Worm (Caenorhabditis elegans) whole organism, late embryonic: Measurements from ENCODE around the gene mboa-6.

ENCODE experiments used
- C38D4.7 ChIP-seq: fragments of 200-800 bp; sonication (Bioruptor generic); optimal IDR thresholded peaks from 2 replicates; lab custom pipeline; 2018; ENCODE audit warnings: mild to moderate bottlenecking, missing genetic modification characterization, moderate library complexity, missing compliant biosample characterization
- K09A11.1 ChIP-seq: sonication (generic microtip); optimal IDR thresholded peaks from 2 replicates; lab custom pipeline; 2017; ENCODE audit warnings: antibody characterized with exemption, mild to moderate bottlenecking, missing genetic modification characterization, missing compliant biosample characterization; ENCODE audit not compliant: insufficient read depth
- ceh-14 ChIP-seq: sonication (generic microtip); optimal IDR thresholded peaks from 2 replicates; lab custom pipeline; 2016; ENCODE audit warnings: missing genotype, missing genetic modification characterization, missing compliant biosample characterization
- ceh-18 ChIP-seq: sonication (generic microtip); optimal IDR thresholded peaks from 2 replicates; lab custom pipeline; 2016; ENCODE audit warnings: missing genetic modification characterization, missing compliant biosample characterization
- ceh-22 ChIP-seq: sonication (generic microtip); optimal IDR thresholded peaks from 2 replicates; lab custom pipeline; 2017; ENCODE audit warnings: missing biosample characterization, missing genetic modification characterization
- ceh-24 ChIP-seq: sonication (generic microtip); optimal IDR thresholded peaks from 2 replicates; lab custom pipeline; 2016; ENCODE audit warnings: mild to moderate bottlenecking, missing genetic modification characterization, missing compliant biosample characterization
- ceh-31 ChIP-seq: sonication (generic microtip); optimal IDR thresholded peaks from 2 replicates; lab custom pipeline; 2016; ENCODE audit warnings: missing genetic modification characterization, missing compliant biosample characterization
- ceh-34 ChIP-seq: sonication (generic microtip); optimal IDR thresholded peaks from 2 replicates; lab custom pipeline; 2016; ENCODE audit warnings: mild to moderate bottlenecking, missing genetic modification characterization, missing compliant biosample characterization
- ceh-45 ChIP-seq: fragments of 200-800 bp; sonication (Bioruptor generic); IDR thresholded peaks from 2 replicates; pipeline ENCODE4 v1.3.6; 2022; ENCODE audit warnings: missing genetic modification reagents, missing genetic modification characterization, missing compliant biosample characterization
- ceh-48 ChIP-seq: sonication (generic microtip); optimal IDR thresholded peaks from 2 replicates; lab custom pipeline; 2016; ENCODE audit warnings: missing genetic modification characterization, inconsistent platforms, missing compliant biosample characterization
- dve-1 ChIP-seq: sonication (generic microtip); optimal IDR thresholded peaks from 2 replicates; lab custom pipeline; 2017; ENCODE audit warnings: antibody characterized with exemption, mild to moderate bottlenecking, missing genetic modification characterization, missing compliant biosample characterization
- elt-2 ChIP-seq: sonication (generic microtip); optimal IDR thresholded peaks from 2 replicates; lab custom pipeline; 2016; ENCODE audit warnings: missing genetic modification reagents, missing genetic modification characterization, missing compliant biosample characterization
- ets-4 ChIP-seq: sonication (generic microtip); optimal IDR thresholded peaks from 2 replicates; lab custom pipeline; 2016; ENCODE audit warnings: missing genetic modification characterization, missing compliant biosample characterization
- eyg-1 ChIP-seq: sonication (generic microtip); optimal IDR thresholded peaks from 2 replicates; lab custom pipeline; 2016; ENCODE audit warnings: missing genotype, missing genetic modification characterization, missing compliant biosample characterization
- hlh-13 ChIP-seq: fragments of 200-800 bp; sonication (Bioruptor generic); optimal IDR thresholded peaks from 2 replicates; lab custom pipeline; 2018; ENCODE audit warnings: mild to moderate bottlenecking, missing genetic modification characterization, missing compliant biosample characterization
- hlh-15 ChIP-seq: sonication (generic microtip); optimal IDR thresholded peaks from 2 replicates; lab custom pipeline; 2016; ENCODE audit warnings: missing genetic modification characterization, missing compliant biosample characterization
- hlh-30 ChIP-seq: sonication (generic microtip); optimal IDR thresholded peaks from 2 replicates; lab custom pipeline; 2017; ENCODE audit warnings: antibody characterized with exemption, missing genetic modification characterization, missing compliant biosample characterization; ENCODE audit not compliant: insufficient read depth
- hlh-6 ChIP-seq: sonication (generic microtip); optimal IDR thresholded peaks from 2 replicates; lab custom pipeline; 2016; ENCODE audit warnings: missing genotype, missing genetic modification characterization, missing compliant biosample characterization
- nfya-1 ChIP-seq: sonication (generic microtip); optimal IDR thresholded peaks from 2 replicates; lab custom pipeline; 2017; ENCODE audit warnings: missing genetic modification characterization, mild to moderate bottlenecking, missing compliant biosample characterization, antibody characterized with exemption, moderate library complexity
- nhr-232 ChIP-seq: sonication (generic microtip); optimal IDR thresholded peaks from 2 replicates; lab custom pipeline; 2016; ENCODE audit warnings: missing genetic modification characterization, missing compliant biosample characterization
- npax-4 ChIP-seq: sonication (generic microtip); optimal IDR thresholded peaks from 2 replicates; lab custom pipeline; 2016; ENCODE audit warnings: missing genetic modification characterization, missing compliant biosample characterization
- odd-2 ChIP-seq: sonication (generic microtip); optimal IDR thresholded peaks from 2 replicates; lab custom pipeline; 2017; ENCODE audit warnings: antibody characterized with exemption, mild to moderate bottlenecking, missing genetic modification characterization, missing compliant biosample characterization
- pat-9 ChIP-seq: fragments of 200-800 bp; sonication (Bioruptor generic); optimal IDR thresholded peaks from 2 replicates; lab custom pipeline; 2018; ENCODE audit warnings: mild to moderate bottlenecking, missing genetic modification characterization, moderate library complexity, missing compliant biosample characterization
- pax-1 ChIP-seq: fragments of 150-350 bp; optimal IDR thresholded peaks from 2 replicates; lab custom pipeline; 2014; ENCODE audit warnings: missing biosample characterization, missing genetic modification characterization
- pha-4 ChIP-seq: fragments of 150-350 bp; optimal IDR thresholded peaks from 2 replicates; lab custom pipeline; 2018; ENCODE audit warnings: missing biosample characterization, missing genetic modification reagents, missing genetic modification characterization
- pros-1 ChIP-seq: fragments of 150-350 bp; optimal IDR thresholded peaks from 2 replicates; lab custom pipeline; 2014; ENCODE audit warnings: missing biosample characterization, missing genetic modification reagents, missing genetic modification characterization
- ref-2 ChIP-seq: sonication (generic microtip); optimal IDR thresholded peaks from 2 replicates; lab custom pipeline; 2016; ENCODE audit warnings: missing genetic modification characterization, missing compliant biosample characterization
- rnt-1 ChIP-seq: sonication (generic microtip); optimal IDR thresholded peaks from 2 replicates; lab custom pipeline; 2016; ENCODE audit warnings: missing genetic modification characterization, missing compliant biosample characterization
- sox-4 ChIP-seq: sonication (generic microtip); optimal IDR thresholded peaks from 2 replicates; lab custom pipeline; 2017; ENCODE audit warnings: mild to moderate bottlenecking, missing genetic modification characterization, inconsistent platforms, missing compliant biosample characterization
- syd-9 ChIP-seq: sonication (generic microtip); optimal IDR thresholded peaks from 2 replicates; lab custom pipeline; 2016; ENCODE audit warnings: mild to moderate bottlenecking, missing genetic modification characterization, moderate library complexity, missing compliant biosample characterization
- tbx-2 ChIP-seq: sonication (generic microtip); optimal IDR thresholded peaks from 2 replicates; lab custom pipeline; 2016; ENCODE audit warnings: missing genetic modification characterization, missing compliant biosample characterization
- unc-42 ChIP-seq: sonication (generic microtip); optimal IDR thresholded peaks from 2 replicates; lab custom pipeline; 2016; ENCODE audit warnings: missing genotype, missing genetic modification characterization, missing compliant biosample characterization
- ztf-16 ChIP-seq: sonication (generic microtip); optimal IDR thresholded peaks from 2 replicates; lab custom pipeline; 2017; ENCODE audit warnings: missing genetic modification characterization, missing compliant biosample characterization

mboa-6 gene

ce11 chrIII:1962552-1962951, 807 bp upstream of the mboa-6 start:
- TF ChIP-seq eyg-1 (tag; lab: Kevin White, UChicago) (no peak), hlh-6 (tag; lab: Kevin White, UChicago) (no peak), tbx-2 (tag; lab: Kevin White, UChicago) (no peak), npax-4 (tag; lab: Kevin White, UChicago) (no peak), pha-4 (tag; lab: Kevin White, UChicago) (no peak), pat-9 (no peak)

ce11 chrIII:1955520-1956095, 6.1 kb downstream of the mboa-6 start:
- TF ChIP-seq syd-9 (tag; lab: Kevin White, UChicago) (no peak), ceh-48 (tag; lab: Kevin White, UChicago) (peak; percentile 96), hlh-30 (no peak), ceh-24 (tag; lab: Kevin White, UChicago) (no peak)
- TF ChIP-seq, all 69 proteins: peak for 1

- no peak for TF ChIP-seq pros-1 (tag; lab: Kevin White, UChicago)
- no peak for TF ChIP-seq nhr-232 (tag; lab: Kevin White, UChicago)
- TF ChIP-seq C38D4.7 (GFP tag; lab: Kevin White, UChicago) = no peak
- no peak for TF ChIP-seq K09A11.1 (tag; lab: Kevin White, UChicago)
- no peak for TF ChIP-seq hlh-13
- TF ChIP-seq eyg-1 (tag; lab: Kevin White, UChicago) = no peak
Observed at ce11 chrIII:1951388-1951787, 10.4 kb downstream of the mboa-6 start, which contains the start of gene F53A3.7. TSS of gene F53A3.7 (plus strand) at chrIII:1951526.

DNA sequence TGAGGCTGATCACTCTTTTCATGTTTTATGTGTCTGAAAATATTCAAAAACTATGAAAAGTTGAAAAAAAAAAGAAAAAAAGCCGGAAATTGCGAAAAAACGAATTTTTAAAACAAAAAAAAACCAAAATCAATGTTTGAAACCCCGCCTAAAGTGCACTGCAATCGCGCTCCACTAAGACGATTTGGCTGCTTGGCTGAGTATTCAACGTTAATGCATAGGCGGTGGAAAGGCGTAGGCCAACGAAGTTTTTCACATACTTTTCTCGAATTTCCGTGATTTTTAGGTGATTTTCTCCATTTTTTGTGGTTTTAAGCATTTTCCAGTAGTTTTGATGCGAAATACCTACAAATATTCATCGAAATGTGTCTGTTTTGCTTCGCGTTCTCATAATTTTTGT, 11.5 kb downstream of the mboa-6 start, which contains the start of the genes polh-1 and rps-22:
Gene polh-1, minus strand, starts transcription at position 34 of the 400 bp plus-strand sequence.
Gene rps-22, plus strand, starts transcription at position 300 of the 400 bp plus-strand sequence.
- TF ChIP-seq ceh-31 (tag; lab: Kevin White, UChicago) (peak; percentile 79), odd-2 (tag; lab: Kevin White, UChicago) (no peak), hlh-30 (peak; percentile 46), dve-1 (peak; percentile 72), rnt-1 (peak; percentile 38), ztf-16 (tag; lab: Kevin White, UChicago) (peak; percentile 22), nfya-1 (tag; lab: Kevin White, UChicago) (peak; percentile 82), pax-1 (tag; lab: Kevin White, UChicago) (peak; percentile 81), elt-2 (peak; percentile 54), ceh-34 (tag; lab: Kevin White, UChicago) (peak; percentile 42), ref-2 (tag; lab: Kevin White, UChicago) (peak; percentile 38), tbx-2 (tag; lab: Kevin White, UChicago) (peak; percentile 55), sox-4 (tag; lab: Kevin White, UChicago) (no peak), ceh-14 (tag; lab: Kevin White, UChicago) (no peak), ceh-45 (GFP tag; lab: Robert Waterston, UW) (0 out of 2 replicates have a peak, but pooled peaks have one; percentile 27), ceh-18 (tag; lab: Kevin White, UChicago) (peak; percentile 82), unc-42 (peak; percentile 78), ceh-48 (tag; lab: Kevin White, UChicago) (peak; percentile 68), ets-4 (tag; lab: Kevin White, UChicago) (peak; percentile 20), ceh-22 (no peak), nhr-232 (tag; lab: Kevin White, UChicago) (no peak)

- TF ChIP-seq ceh-34 (tag; lab: Kevin White, UChicago) (no peak), ceh-31 (tag; lab: Kevin White, UChicago) (no peak), hlh-15 (tag; lab: Kevin White, UChicago) (no peak)
Observed at ce11 chrIII:1949362-1949761, 12.4 kb downstream of the mboa-6 start.
